Comparison of ENCODE assay signal across 4 fruit fly cellular contexts in genomic region chrX:10557432-10557831, dm6.
TF ChIP-seq lines count a peak whose summit lies in the region.

No protein-coding gene starts in this region.

- no peak for TF ChIP-seq CTCF in whole organism, embryonic (GFP tag; optimal IDR thresholded peaks at IDR 0.05; lab: Kevin White, UChicago)

TF ChIP-seq in whole organism, embryonic, 481 proteins besides CTCF, POLR2A, EP300 and RAD21 (continues in another document):
- TF ChIP-seq chinmo (GFP tag; IDR thresholded peaks at IDR 0.05; lab: Robert Waterston, UW; ENCODE audit: partially characterized antibody) (no peak), YL-1 (GFP tag; optimal IDR thresholded peaks at IDR 0.05; lab: Kevin White, UChicago) (no peak), CG1529 (GFP tag; optimal IDR thresholded peaks at IDR 0.05; lab: Kevin White, UChicago) (peak; percentile 43), Side (GFP tag; optimal IDR thresholded peaks at IDR 0.05; lab: Kevin White, UChicago) (no peak), CG13894 (tag; optimal IDR thresholded peaks at IDR 0.05; lab: Kevin White, UChicago) (no peak), CG18011 (GFP tag; optimal IDR thresholded peaks at IDR 0.05; lab: Kevin White, UChicago) (no peak), slou (GFP tag; optimal IDR thresholded peaks at IDR 0.05; lab: Kevin White, UChicago) (no peak), Usf (GFP tag; optimal IDR thresholded peaks at IDR 0.05; lab: Kevin White, UChicago) (no peak), CG2129 (GFP tag; IDR thresholded peaks at IDR 0.05; lab: Robert Waterston, UW; ENCODE audit: partially characterized antibody) (no peak), CG4360 (GFP tag; IDR thresholded peaks at IDR 0.05; lab: Robert Waterston, UW) (peak; percentile 15; the same call in 1 of the 2 replicates), cg (GFP tag; optimal IDR thresholded peaks at IDR 0.05; lab: Kevin White, UChicago) (no peak), Deaf1 (tag; optimal IDR thresholded peaks at IDR 0.05; lab: Kevin White, UChicago) (no peak), CG1603 (tag; optimal IDR thresholded peaks at IDR 0.05; lab: Kevin White, UChicago) (no peak), CG30431 (GFP tag; optimal IDR thresholded peaks at IDR 0.05; lab: Kevin White, UChicago) (no peak), Sry-δ (GFP tag; optimal IDR thresholded peaks at IDR 0.05; lab: Kevin White, UChicago) (no peak), Blimp-1 (GFP tag; optimal IDR thresholded peaks at IDR 0.05; lab: Kevin White, UChicago) (peak; percentile 69), Fer3 (tag; optimal IDR thresholded peaks at IDR 0.05; lab: Kevin White, UChicago) (no peak), CG18764 (GFP tag; optimal IDR thresholded peaks at IDR 0.05; lab: Kevin White, UChicago) (no peak), esg (GFP tag; conservative IDR thresholded peaks at IDR 0.05; lab: Robert Waterston, UW) (0 out of 2 replicates have a peak, but pooled peaks have one; percentile 32), Med (GFP tag; lab: Kevin White, UChicago) (no peak), Sin3A (optimal IDR thresholded peaks at IDR 0.05; lab: Kevin White, UChicago) (no peak), lbe (GFP tag; optimal IDR thresholded peaks at IDR 0.05; lab: Kevin White, UChicago) (peak; percentile 45), shn (GFP tag; optimal IDR thresholded peaks at IDR 0.05; lab: Kevin White, UChicago) (no peak)

TF ChIP-seq in whole organism, prepupa, 60 proteins besides CTCF, POLR2A, EP300 and RAD21 (continues in another document):
- TF ChIP-seq Ets96B (tag; optimal IDR thresholded peaks at IDR 0.05; lab: Kevin White, UChicago) (peak; percentile 76), CG6792 (GFP tag; optimal IDR thresholded peaks at IDR 0.05; lab: Kevin White, UChicago) (peak; percentile 90), Smox (GFP tag; optimal IDR thresholded peaks at IDR 0.05; lab: Kevin White, UChicago) (peak; percentile 91), dac (GFP tag; optimal IDR thresholded peaks at IDR 0.05; lab: Kevin White, UChicago) (peak; percentile 95), Gug (GFP tag; IDR thresholded peaks at IDR 0.05; lab: Robert Waterston, UW) (peak; percentile 79), Hr4 (GFP tag; optimal IDR thresholded peaks at IDR 0.05; lab: Kevin White, UChicago) (peak; percentile 93), salr (GFP tag; optimal IDR thresholded peaks at IDR 0.05; lab: Kevin White, UChicago) (peak; percentile 18 to 94), CG3919 (GFP tag; optimal IDR thresholded peaks at IDR 0.05; lab: Kevin White, UChicago) (peak; percentile 92), Eip93F (GFP tag; optimal IDR thresholded peaks at IDR 0.05; lab: Kevin White, UChicago) (peak; percentile 53), CG10669 (GFP tag; optimal IDR thresholded peaks at IDR 0.05; lab: Kevin White, UChicago) (peak; percentile 69), Eip78C (GFP tag; lab: Kevin White, UChicago) (peak; percentile 97), fd85E (GFP tag; optimal IDR thresholded peaks at IDR 0.05; lab: Kevin White, UChicago) (peak; percentile 33), Ets21C (GFP tag; optimal IDR thresholded peaks at IDR 0.05; lab: Kevin White, UChicago) (peak; percentile 81), achi (GFP tag; optimal IDR thresholded peaks at IDR 0.05; lab: Kevin White, UChicago) (peak; percentile 93), topi (GFP tag; optimal IDR thresholded peaks at IDR 0.05; lab: Kevin White, UChicago) (peak; percentile 93), vri (GFP tag; optimal IDR thresholded peaks at IDR 0.05; lab: Kevin White, UChicago) (peak; percentile 46), CG8119 (GFP tag; IDR thresholded peaks at IDR 0.05; lab: Robert Waterston, UW) (peak; percentile 96), Sox14 (GFP tag; optimal IDR thresholded peaks at IDR 0.05; lab: Kevin White, UChicago) (peak; percentile 91), CG7368 (GFP tag; optimal IDR thresholded peaks at IDR 0.05; lab: Kevin White, UChicago) (peak; percentile 86), CG11294 (GFP tag; IDR thresholded peaks at IDR 0.05; lab: Robert Waterston, UW) (peak; percentile 50), acj6 (GFP tag; optimal IDR thresholded peaks at IDR 0.05; lab: Kevin White, UChicago) (peak; percentile 91), Blimp-1 (GFP tag; optimal IDR thresholded peaks at IDR 0.05; lab: Kevin White, UChicago) (peak; percentile 82), lz (GFP tag; optimal IDR thresholded peaks at IDR 0.05; lab: Kevin White, UChicago) (peak; percentile 91), cyc (GFP tag; optimal IDR thresholded peaks at IDR 0.05; lab: Kevin White, UChicago) (peak; percentile 85)

TF ChIP-seq in whole organism, pupa, 21 proteins besides CTCF, POLR2A, EP300 and RAD21:
- TF ChIP-seq EcR (GFP tag; optimal IDR thresholded peaks at IDR 0.05; lab: Kevin White, UChicago) = no peak
- TF ChIP-seq Snoo (tag; optimal IDR thresholded peaks at IDR 0.05; lab: Kevin White, UChicago) = peak; percentile 89
- peak; percentile 80; the same call in 2 of the 3 replicates for TF ChIP-seq CG4496 (GFP tag; IDR thresholded peaks at IDR 0.05; lab: Robert Waterston, UW)
- no peak for TF ChIP-seq CG10348 (GFP tag; IDR thresholded peaks at IDR 0.05; lab: Robert Waterston, UW)
- peak; percentile 97 for TF ChIP-seq CG14655 (GFP tag; optimal IDR thresholded peaks at IDR 0.05; lab: Kevin White, UChicago)
- TF ChIP-seq CG9948 (tag; optimal IDR thresholded peaks at IDR 0.05; lab: Kevin White, UChicago) = peak; percentile 75
- peak; percentile 21 for TF ChIP-seq D1 (tag; optimal IDR thresholded peaks at IDR 0.05; lab: Kevin White, UChicago)
- TF ChIP-seq CG13204 (GFP tag; optimal IDR thresholded peaks at IDR 0.05; lab: Kevin White, UChicago) = peak; percentile 22
- TF ChIP-seq CG8301 (tag; optimal IDR thresholded peaks at IDR 0.05; lab: Kevin White, UChicago) = peak; percentile 94
- TF ChIP-seq rn (GFP tag; IDR thresholded peaks at IDR 0.05; lab: Robert Waterston, UW) = peak; percentile 74
- TF ChIP-seq CG17806 (tag; optimal IDR thresholded peaks at IDR 0.05; lab: Kevin White, UChicago) = peak; percentile 70
- peak; percentile 87 for TF ChIP-seq Pif1A (GFP tag; optimal IDR thresholded peaks at IDR 0.05; lab: Kevin White, UChicago)
- peak; percentile 53 for TF ChIP-seq CG12605 (GFP tag; IDR thresholded peaks at IDR 0.05; lab: Robert Waterston, UW)
- TF ChIP-seq CG8159 (tag; optimal IDR thresholded peaks at IDR 0.05; lab: Kevin White, UChicago) = peak; percentile 73
- TF ChIP-seq CG34367 (tag; optimal IDR thresholded peaks at IDR 0.05; lab: Kevin White, UChicago) = peak; percentile 58
- peak; percentile 78 for TF ChIP-seq CG32121 (GFP tag; IDR thresholded peaks at IDR 0.05; lab: Robert Waterston, UW)
- peak; percentile 67 for TF ChIP-seq CG15710 (tag; optimal IDR thresholded peaks at IDR 0.05; lab: Kevin White, UChicago)
- TF ChIP-seq fd96Ca (GFP tag; IDR thresholded peaks at IDR 0.05; lab: Robert Waterston, UW) = peak; percentile 87
- TF ChIP-seq Pif1B (GFP tag; optimal IDR thresholded peaks at IDR 0.05; lab: Kevin White, UChicago) = peak; percentile 91
- peak; percentile 76 for TF ChIP-seq Ets98B (GFP tag; IDR thresholded peaks at IDR 0.05; lab: Robert Waterston, UW)
- peak; percentile 36 for TF ChIP-seq gl (tag; optimal IDR thresholded peaks at IDR 0.05; lab: Kevin White, UChicago)

TF ChIP-seq in whole organism, wandering third instar larva, 38 proteins besides CTCF, POLR2A, EP300 and RAD21:
- TF ChIP-seq dl (GFP tag; optimal IDR thresholded peaks at IDR 0.05; lab: Kevin White, UChicago; ENCODE audit: insufficient read depth in 1 of 2, partially characterized antibody in 2 of 2) = no peak
- TF ChIP-seq HLH106 (tag; optimal IDR thresholded peaks at IDR 0.05; lab: Kevin White, UChicago) = peak; percentile 71
- TF ChIP-seq rgr (GFP tag; optimal IDR thresholded peaks at IDR 0.05; lab: Kevin White, UChicago) = peak; percentile 71
- no peak for TF ChIP-seq GATAd (GFP tag; optimal IDR thresholded peaks at IDR 0.05; lab: Kevin White, UChicago)
- peak; percentile 62 for TF ChIP-seq Hnf4 (GFP tag; optimal IDR thresholded peaks at IDR 0.05; lab: Kevin White, UChicago)
- TF ChIP-seq OdsH (GFP tag; optimal IDR thresholded peaks at IDR 0.05; lab: Kevin White, UChicago) = peak; percentile 69
- peak; percentile 81 for TF ChIP-seq h (GFP tag; optimal IDR thresholded peaks at IDR 0.05; lab: Kevin White, UChicago)
- peak; percentile 74 for TF ChIP-seq br (GFP tag; optimal IDR thresholded peaks at IDR 0.05; lab: Kevin White, UChicago)
- peak; percentile 18 for TF ChIP-seq tai (GFP tag; optimal IDR thresholded peaks at IDR 0.05; lab: Kevin White, UChicago)
- peak; percentile 76 for TF ChIP-seq fru (GFP tag; optimal IDR thresholded peaks at IDR 0.05; lab: Kevin White, UChicago)
- TF ChIP-seq psq (GFP tag; optimal IDR thresholded peaks at IDR 0.05; lab: Kevin White, UChicago) = peak; percentile 76
- peak in 1 of 2 experiments; percentile 74 for TF ChIP-seq foxo (GFP tag; optimal IDR thresholded peaks at IDR 0.05; lab: Kevin White, UChicago)
- peak; percentile 54 for TF ChIP-seq CG9705 (GFP tag; optimal IDR thresholded peaks at IDR 0.05; lab: Kevin White, UChicago)
- no peak for TF ChIP-seq Dfd (GFP tag; optimal IDR thresholded peaks at IDR 0.05; lab: Kevin White, UChicago)
- TF ChIP-seq dmrt93B (GFP tag; optimal IDR thresholded peaks at IDR 0.05; lab: Kevin White, UChicago) = peak; percentile 76
- no peak for TF ChIP-seq lola (GFP tag; optimal IDR thresholded peaks at IDR 0.05; lab: Kevin White, UChicago)
- TF ChIP-seq CG32264 (GFP tag; optimal IDR thresholded peaks at IDR 0.05; lab: Kevin White, UChicago) = peak; percentile 13
- TF ChIP-seq woc (GFP tag; optimal IDR thresholded peaks at IDR 0.05; lab: Kevin White, UChicago) = peak; percentile 52
- TF ChIP-seq Vsx2 (GFP tag; optimal IDR thresholded peaks at IDR 0.05; lab: Kevin White, UChicago; ENCODE audit: partially characterized antibody) = no peak
- peak; percentile 72 for TF ChIP-seq sage (GFP tag; optimal IDR thresholded peaks at IDR 0.05; lab: Kevin White, UChicago)
- peak; percentile 56 for TF ChIP-seq ey (GFP tag; optimal IDR thresholded peaks at IDR 0.05; lab: Kevin White, UChicago)
- peak; percentile 26 for TF ChIP-seq brk (GFP tag; optimal IDR thresholded peaks at IDR 0.05; lab: Kevin White, UChicago)
- no peak for TF ChIP-seq Myc (optimal IDR thresholded peaks at IDR 0.05; lab: Kevin White, UChicago)
- peak; percentile 70 for TF ChIP-seq Sp1 (GFP tag; optimal IDR thresholded peaks at IDR 0.05; lab: Kevin White, UChicago)
TF ChIP-seq in whole organism, wandering third instar larva: peak in this region for 18.

Comparison
In these comparisons a context has a peak if more than half of its experiments do, and no peak if none do; other contexts are left out.
1. Of the 7 proteins assayed by ChIP-seq in both whole organism, embryonic and whole organism, prepupa: peak only in whole organism, embryonic: none; only in whole organism, prepupa: CG16779, CG6854, Gug, Hr39 and Lpt; in both: Blimp-1 and Sox102F; in neither: 0.